Fruit fly (Drosophila melanogaster): ENCODE measurements around the gene CG17652.

Gene CG17652

DNA sequence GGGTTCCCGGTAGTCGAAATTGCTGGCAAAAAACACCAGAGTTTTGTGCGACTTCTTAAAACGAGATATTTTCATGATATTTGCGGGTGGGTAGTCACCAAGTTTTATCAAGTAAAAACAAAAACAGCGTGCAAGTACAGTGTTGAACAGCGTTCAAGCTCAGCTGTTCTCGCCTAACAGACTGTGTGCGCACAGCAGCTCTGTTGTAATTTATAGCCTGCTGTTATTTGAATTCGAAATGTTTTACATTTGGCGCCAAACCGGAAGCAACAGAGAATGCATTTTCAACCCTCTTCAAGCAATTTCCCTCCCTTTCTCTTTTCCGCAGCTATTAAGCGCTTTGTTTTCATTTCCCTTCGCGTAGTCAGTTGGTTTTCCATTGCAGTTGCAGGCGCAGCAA is at the start of gene CG17652, which contains the start of gene CG17646:
Gene CG17652 (minus strand): TSS at position 168 of the 400 bp plus-strand sequence.
Gene CG17646 (plus strand): TSS at position 336 of the 400 bp plus-strand sequence.
- TF ChIP-seq h (optimal IDR thresholded peaks at IDR 0.05) (no peak), ttk (optimal IDR thresholded peaks at IDR 0.05) (no peak), Sin3A (optimal IDR thresholded peaks at IDR 0.05) (no peak), insv (optimal IDR thresholded peaks at IDR 0.05) (no peak), Myc (optimal IDR thresholded peaks at IDR 0.05) (no peak), psq (optimal IDR thresholded peaks at IDR 0.05) (no peak)

DNA sequence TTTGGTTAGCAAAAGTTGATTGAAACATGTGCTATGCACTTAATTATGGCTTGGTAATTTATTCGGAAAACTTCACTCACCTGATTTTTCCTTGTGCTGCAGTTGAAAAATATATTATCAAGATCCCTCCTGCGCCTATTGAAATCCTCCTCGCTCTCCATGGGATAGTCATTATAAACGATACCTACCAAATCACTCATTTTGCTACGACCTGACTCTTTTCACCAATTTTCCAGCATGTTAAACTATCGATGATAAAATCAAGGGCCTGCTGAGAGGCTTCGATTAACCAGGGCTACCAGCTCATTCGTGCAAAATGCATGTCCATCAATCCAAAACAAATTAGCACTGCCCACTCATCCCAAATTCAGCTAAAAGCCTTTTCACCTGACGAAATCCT is 26.7 kb upstream of the CG17652 start, which contains the start of gene CG17650:
Gene CG17650 (minus strand): TSS at position 241 of the 400 bp plus-strand sequence.
- TF ChIP-seq ttk (optimal IDR thresholded peaks at IDR 0.05), result no peak
- no peak for TF ChIP-seq h (optimal IDR thresholded peaks at IDR 0.05)
- no peak for TF ChIP-seq Sin3A (optimal IDR thresholded peaks at IDR 0.05)
- TF ChIP-seq insv (optimal IDR thresholded peaks at IDR 0.05), result no peak
- TF ChIP-seq Myc (optimal IDR thresholded peaks at IDR 0.05), result no peak
- no peak for TF ChIP-seq psq (optimal IDR thresholded peaks at IDR 0.05)

DNA sequence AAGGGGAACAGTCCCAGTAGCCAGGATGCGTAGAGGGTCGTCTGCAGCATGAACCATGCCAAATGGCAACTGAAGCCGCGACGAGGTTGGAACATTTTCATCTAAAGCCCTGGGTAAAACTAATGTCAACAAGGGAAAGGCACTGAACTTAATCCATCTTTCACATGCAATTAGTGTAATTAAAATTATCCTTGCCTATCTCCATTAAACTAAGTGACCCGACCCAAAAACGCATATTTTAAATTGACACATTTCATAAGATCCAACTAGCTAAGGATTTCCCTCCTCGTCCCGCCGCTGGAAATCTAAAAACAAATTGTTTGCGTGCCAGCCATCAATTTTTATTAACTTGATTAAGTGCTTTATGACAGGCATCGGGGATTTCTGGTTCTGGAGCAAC is 24.2 kb upstream of the CG17652 start, which contains the start of gene Gr22f:
Gene Gr22f (minus strand): TSS at position 101 of the 400 bp plus-strand sequence.
- TF ChIP-seq Myc (optimal IDR thresholded peaks at IDR 0.05) (no peak), psq (optimal IDR thresholded peaks at IDR 0.05) (no peak), Sin3A (optimal IDR thresholded peaks at IDR 0.05) (no peak), ttk (optimal IDR thresholded peaks at IDR 0.05) (no peak), h (optimal IDR thresholded peaks at IDR 0.05) (no peak), insv (optimal IDR thresholded peaks at IDR 0.05) (no peak)

DNA sequence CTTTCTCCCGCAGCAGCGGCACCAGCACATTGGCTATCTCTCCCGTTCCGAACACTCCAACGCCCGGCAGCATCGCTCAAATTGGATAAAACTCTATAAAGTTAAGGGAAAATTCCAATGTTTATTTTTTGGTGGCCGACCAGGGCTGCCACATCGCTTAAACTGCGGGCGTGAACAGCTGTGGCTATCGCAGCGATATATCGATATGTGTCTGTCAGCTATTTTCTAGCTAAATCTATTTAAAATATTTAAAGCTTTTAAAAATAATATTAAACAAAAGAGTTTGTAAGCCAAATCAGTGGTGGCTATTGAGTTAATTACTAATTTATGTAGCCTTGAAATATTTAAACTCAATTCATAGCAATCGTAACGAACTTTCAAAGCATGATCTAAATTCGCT is 19.8 kb upstream of the CG17652 start, which contains the start of the genes CG17712 and CG17648:
Gene CG17712 (minus strand): TSS at position 170 of the 400 bp plus-strand sequence.
Gene CG17648 (plus strand): TSS at position 356 of the 400 bp plus-strand sequence.
- no peak for TF ChIP-seq insv (optimal IDR thresholded peaks at IDR 0.05)
- TF ChIP-seq ttk (optimal IDR thresholded peaks at IDR 0.05), result no peak
- no peak for TF ChIP-seq h (optimal IDR thresholded peaks at IDR 0.05)

DNA sequence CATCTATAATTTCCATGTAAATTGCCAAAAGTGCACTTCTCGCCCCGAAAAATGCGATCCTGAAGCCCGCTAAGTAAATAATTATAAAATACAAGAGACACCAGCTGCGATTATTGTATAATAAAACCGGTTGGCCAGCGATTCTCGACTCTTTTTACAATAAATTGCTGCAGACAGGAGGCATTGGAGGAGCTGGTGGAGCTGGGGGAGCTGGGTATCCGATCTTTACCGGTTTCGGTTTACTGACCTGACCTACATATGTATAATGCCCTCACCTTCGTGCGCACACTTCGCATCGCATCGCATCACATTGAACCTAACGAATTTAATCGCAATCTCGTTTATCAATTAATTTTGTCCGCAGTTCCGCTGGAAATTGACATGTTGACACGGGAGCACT is 16.3 kb upstream of the CG17652 start:
- TF ChIP-seq Myc (optimal IDR thresholded peaks at IDR 0.05), result no peak
- no peak for TF ChIP-seq psq (optimal IDR thresholded peaks at IDR 0.05)
- no peak for TF ChIP-seq Sin3A (optimal IDR thresholded peaks at IDR 0.05)
- TF ChIP-seq insv (optimal IDR thresholded peaks at IDR 0.05), result no peak
- no peak for TF ChIP-seq ttk (optimal IDR thresholded peaks at IDR 0.05)
- TF ChIP-seq h (optimal IDR thresholded peaks at IDR 0.05), result no peak

DNA sequence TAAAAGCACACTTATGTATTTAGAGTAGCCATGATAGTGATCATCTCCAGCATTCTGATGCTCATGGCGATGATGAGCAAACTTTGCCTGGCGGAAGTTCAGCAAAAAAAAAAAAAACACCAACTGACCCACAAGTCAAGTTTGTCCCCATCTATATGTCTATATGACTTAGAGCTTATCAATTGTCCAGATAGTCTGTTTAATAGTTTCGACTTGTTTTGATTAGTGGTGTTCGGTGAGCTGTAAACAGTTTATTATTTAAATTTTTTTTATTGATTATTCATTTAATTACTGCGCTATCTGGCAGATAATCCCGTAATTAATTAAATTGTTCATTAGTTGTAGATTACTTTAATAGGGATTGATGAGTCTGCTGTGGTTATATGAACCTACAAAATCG is 11.6 kb upstream of the CG17652 start:
- TF ChIP-seq insv (optimal IDR thresholded peaks at IDR 0.05) (no peak), ttk (optimal IDR thresholded peaks at IDR 0.05) (no peak)

DNA sequence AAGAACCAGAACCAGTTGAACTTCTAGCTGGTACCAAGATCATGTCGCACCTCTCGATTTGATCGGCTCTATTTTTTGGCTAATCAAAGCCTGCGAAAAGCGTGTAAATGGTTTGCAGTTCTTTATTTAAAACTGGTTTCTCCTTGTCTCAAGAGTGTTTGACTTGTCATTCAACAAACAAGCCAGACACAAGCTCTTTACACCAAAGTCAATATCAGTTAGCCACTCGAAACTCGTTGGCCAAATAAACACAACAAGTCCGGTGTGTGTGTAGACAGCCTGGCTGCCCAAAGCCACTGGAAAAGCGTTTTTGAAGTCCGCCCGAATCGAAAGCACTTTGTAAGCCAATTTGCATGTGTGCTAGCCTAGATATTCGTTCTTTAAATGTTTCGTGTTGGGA is 7.9 kb upstream of the CG17652 start:
- no peak for TF ChIP-seq Sin3A (optimal IDR thresholded peaks at IDR 0.05)
- TF ChIP-seq ttk (optimal IDR thresholded peaks at IDR 0.05), result no peak
- TF ChIP-seq insv (optimal IDR thresholded peaks at IDR 0.05), result no peak
- no peak for TF ChIP-seq psq (optimal IDR thresholded peaks at IDR 0.05)
- no peak for TF ChIP-seq h (optimal IDR thresholded peaks at IDR 0.05)
- TF ChIP-seq Myc (optimal IDR thresholded peaks at IDR 0.05), result no peak

DNA sequence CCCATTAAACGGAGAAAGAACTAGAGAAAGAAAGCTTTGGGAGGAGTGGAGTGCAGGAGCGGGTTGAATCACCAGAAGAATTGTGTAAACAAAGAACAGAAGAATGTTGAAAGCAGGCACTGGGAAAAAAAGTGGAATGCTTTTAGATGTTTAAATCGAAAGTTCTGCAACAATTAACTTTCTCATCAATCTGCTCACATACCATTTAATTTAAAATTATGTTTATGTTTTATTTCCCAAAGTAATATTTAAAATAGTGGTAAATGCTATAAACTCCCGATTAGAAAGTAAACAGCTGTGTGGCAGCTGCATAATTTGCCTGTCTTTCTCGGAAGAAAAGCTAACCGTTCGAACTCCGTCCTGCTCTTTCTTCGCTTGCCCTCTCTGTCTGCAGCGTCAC is 5.9 kb upstream of the CG17652 start:
- no peak for TF ChIP-seq h (optimal IDR thresholded peaks at IDR 0.05)
- no peak for TF ChIP-seq Sin3A (optimal IDR thresholded peaks at IDR 0.05)
- TF ChIP-seq insv (optimal IDR thresholded peaks at IDR 0.05), result no peak
- TF ChIP-seq psq (optimal IDR thresholded peaks at IDR 0.05), result no peak
- TF ChIP-seq ttk (optimal IDR thresholded peaks at IDR 0.05), result no peak
- no peak for TF ChIP-seq Myc (optimal IDR thresholded peaks at IDR 0.05)

DNA sequence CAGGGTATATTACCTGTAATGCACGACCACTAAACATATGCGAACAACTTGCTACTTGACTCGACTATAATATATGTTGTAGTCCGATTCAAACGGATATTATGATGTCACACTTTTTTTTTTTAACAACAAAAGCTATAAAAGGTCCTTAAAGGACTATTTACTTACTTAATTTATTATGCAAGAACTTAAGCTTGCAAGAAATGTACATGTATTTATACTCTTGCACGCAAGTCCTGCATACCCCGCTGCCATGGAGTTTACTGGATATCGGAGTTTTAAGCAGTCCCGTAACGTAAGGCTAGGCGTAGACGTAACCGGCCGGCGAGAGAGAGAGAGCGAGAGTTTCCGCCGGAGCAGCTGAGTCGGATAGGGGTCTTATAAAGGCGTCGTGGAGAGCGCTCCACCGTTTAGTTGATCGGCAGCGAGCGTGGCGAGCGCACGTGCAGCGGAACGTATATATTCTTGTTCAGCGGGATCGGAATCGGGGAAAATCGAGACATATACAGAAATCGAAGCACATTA is 5.0 kb upstream of the CG17652 start:
- TF ChIP-seq psq (optimal IDR thresholded peaks at IDR 0.05) (no peak), Sin3A (optimal IDR thresholded peaks at IDR 0.05) (no peak), insv (optimal IDR thresholded peaks at IDR 0.05) (no peak)

DNA sequence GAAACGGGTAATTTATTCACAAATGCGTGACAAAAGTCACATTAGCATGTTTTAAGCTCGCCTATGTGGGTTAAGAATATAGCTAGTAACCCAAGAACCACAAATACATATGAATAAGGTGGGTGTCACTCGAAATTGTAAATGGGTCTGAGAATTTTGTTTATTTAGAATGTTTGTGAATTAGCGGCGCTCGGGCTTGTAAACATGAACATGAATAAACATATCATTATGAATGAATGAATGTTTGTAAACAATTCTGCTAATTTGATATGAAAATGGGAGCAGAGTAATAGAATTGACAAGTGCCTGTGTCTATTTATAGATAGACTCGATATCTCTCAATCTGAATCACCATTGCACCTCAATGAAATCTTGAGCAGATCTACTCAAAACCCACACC is 3.0 kb upstream of the CG17652 start:
- TF ChIP-seq Myc (optimal IDR thresholded peaks at IDR 0.05) (no peak), insv (optimal IDR thresholded peaks at IDR 0.05) (no peak), h (optimal IDR thresholded peaks at IDR 0.05) (no peak), Sin3A (optimal IDR thresholded peaks at IDR 0.05) (no peak), psq (optimal IDR thresholded peaks at IDR 0.05) (no peak)

DNA sequence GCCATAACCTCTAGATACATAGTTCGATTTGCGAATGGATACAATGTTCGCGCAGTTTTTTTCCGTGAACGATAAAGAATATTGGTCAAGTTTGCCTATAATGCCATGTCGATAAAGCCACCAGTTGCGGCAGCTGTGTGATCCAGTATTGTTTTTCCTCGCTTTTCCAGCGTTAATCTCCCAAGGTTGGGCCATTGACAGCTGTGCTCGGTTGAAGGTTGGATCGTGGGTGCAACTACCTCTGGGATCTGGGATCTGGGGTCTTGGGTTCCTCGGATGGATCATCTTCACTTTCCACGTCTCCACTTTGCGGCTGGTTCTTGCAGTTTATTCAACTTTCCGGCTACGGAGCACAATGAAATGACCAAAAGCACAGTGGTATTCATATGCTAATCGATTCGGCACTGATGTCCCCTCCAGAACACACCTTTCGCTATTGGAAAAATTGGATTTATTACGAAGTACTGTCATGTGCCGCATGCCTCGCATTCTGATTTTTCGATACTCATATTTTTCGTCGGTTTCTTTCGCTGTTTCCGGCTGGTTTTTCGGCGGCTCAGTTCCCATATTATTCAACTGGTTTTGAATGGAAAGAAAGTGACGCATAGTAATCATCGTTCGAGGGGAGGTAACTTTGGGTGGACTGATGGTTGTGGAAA is 1.1 kb upstream of the CG17652 start:
- TF ChIP-seq psq (optimal IDR thresholded peaks at IDR 0.05) (no peak), Sin3A (optimal IDR thresholded peaks at IDR 0.05) (no peak)

DNA sequence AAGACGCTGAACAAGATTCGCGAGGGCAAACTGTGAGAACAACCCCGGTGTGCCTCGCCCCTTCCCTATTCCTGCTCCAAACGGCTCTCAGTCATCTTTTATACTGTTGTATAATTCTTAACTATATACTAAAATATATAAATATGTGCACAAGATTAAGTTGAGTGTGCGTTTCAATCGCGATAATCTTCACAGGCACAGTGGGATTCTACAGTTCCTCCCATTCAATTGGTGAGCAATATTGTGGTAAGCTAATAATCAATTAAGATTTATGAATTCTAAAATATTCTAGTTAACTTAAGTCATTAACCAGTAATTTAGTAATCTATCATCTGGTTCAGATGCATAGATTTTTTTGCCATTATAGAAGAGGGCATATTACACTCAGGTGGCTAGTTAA is 1.2 kb downstream of the CG17652 start:
- no peak for TF ChIP-seq insv (optimal IDR thresholded peaks at IDR 0.05)
- TF ChIP-seq h (optimal IDR thresholded peaks at IDR 0.05), result no peak
- TF ChIP-seq Sin3A (optimal IDR thresholded peaks at IDR 0.05), result no peak
- TF ChIP-seq Myc (optimal IDR thresholded peaks at IDR 0.05), result no peak
- no peak for TF ChIP-seq psq (optimal IDR thresholded peaks at IDR 0.05)
- TF ChIP-seq ttk (optimal IDR thresholded peaks at IDR 0.05), result no peak

DNA sequence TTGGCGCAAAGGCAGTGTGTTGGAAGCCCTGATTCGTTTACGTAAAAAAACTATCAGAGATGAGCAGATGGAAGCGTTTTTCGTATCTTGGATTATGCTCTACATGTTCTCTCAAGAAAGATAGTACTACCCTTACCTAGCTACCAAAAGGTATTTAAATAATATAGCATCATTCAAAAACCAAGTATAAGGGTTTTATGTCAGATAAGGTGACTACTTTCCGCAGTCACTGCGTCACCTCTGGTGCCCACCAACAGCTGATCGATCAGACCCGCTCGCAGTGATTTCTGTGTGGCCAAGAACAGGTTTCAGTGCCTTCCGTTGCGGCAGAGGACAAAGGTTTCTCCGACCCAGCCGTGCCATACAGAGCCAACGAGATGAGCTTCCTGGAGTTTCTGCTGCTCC is 2.5 kb downstream of the CG17652 start, which contains the start of the genes Eno and CG31937:
Gene Eno (minus strand): TSS at position 30 of the 405 bp plus-strand sequence.
Gene CG31937 (plus strand): TSS at position 281 of the 405 bp plus-strand sequence.
- TF ChIP-seq h (optimal IDR thresholded peaks at IDR 0.05) (no peak), psq (optimal IDR thresholded peaks at IDR 0.05) (no peak), Sin3A (optimal IDR thresholded peaks at IDR 0.05) (no peak)
